3 worm cellular contexts compared by ENCODE assay signal in the genomic region with DNA sequence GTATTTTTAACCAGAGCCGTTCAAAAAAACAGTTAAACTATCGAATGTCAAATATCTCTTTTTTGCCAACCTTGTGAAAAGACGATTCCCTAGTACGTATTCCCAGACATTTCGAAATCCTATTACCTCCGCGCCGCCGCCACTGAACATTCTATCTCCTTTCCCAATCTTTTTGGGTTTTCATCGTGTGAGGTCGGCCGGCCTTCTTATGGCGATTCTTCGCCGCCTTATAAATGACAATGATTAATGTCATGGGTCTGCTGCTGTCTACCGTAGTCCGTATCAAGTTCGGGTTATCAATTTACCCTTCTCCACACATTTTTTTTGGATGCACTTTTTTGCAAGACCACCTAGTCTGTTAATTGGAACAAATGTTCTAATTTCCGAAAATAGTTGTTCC.
TF ChIP-seq lines count a peak whose summit lies in the region.

No protein-coding gene starts in this region.

TF ChIP-seq in whole organism, L1 larva, 84 proteins besides CTCF, POLR2A, EP300 and RAD21:
- TF ChIP-seq grh-1 (GFP tag; IDR thresholded peaks at IDR 0.05; lab: Robert Waterston, UW) (no peak), xbp-1 (tag; optimal IDR thresholded peaks at IDR 0.05; lab: Kevin White, UChicago) (no peak), unc-86 (tag; optimal IDR thresholded peaks at IDR 0.05; lab: Kevin White, UChicago) (no peak), nhr-237 (tag; optimal IDR thresholded peaks at IDR 0.05; lab: Kevin White, UChicago) (no peak), blmp-1 (tag; optimal IDR thresholded peaks at IDR 0.05; lab: Kevin White, UChicago) (peak; percentile 8), nhr-11 (tag; optimal IDR thresholded peaks at IDR 0.05; lab: Kevin White, UChicago) (no peak), nhr-85 (tag; lab: Kevin White, UChicago) (peak; percentile 55)

TF ChIP-seq in whole organism, L3 larva, 47 proteins besides CTCF, POLR2A, EP300 and RAD21:
- TF ChIP-seq ceh-9 (tag; optimal IDR thresholded peaks at IDR 0.05; lab: Kevin White, UChicago) (no peak), ceh-16 (tag; optimal IDR thresholded peaks at IDR 0.05; lab: Kevin White, UChicago) (no peak), elt-3 (tag; optimal IDR thresholded peaks at IDR 0.05; lab: Kevin White, UChicago) (peak in 1 of 3 experiments; percentile 20), jun-1 (tag; optimal IDR thresholded peaks at IDR 0.05; lab: Kevin White, UChicago) (no peak), ztf-11 (tag; optimal IDR thresholded peaks at IDR 0.05; lab: Kevin White, UChicago) (no peak), lin-15B (tag; optimal IDR thresholded peaks at IDR 0.05; lab: Kevin White, UChicago) (no peak), sea-2 (GFP tag; optimal IDR thresholded peaks at IDR 0.05; lab: Kevin White, UChicago) (no peak), nhr-43 (tag; optimal IDR thresholded peaks at IDR 0.05; lab: Kevin White, UChicago; ENCODE audit: poor library complexity, severe bottlenecking) (peak; percentile 4), aly-2 (tag; optimal IDR thresholded peaks at IDR 0.05; lab: Kevin White, UChicago) (no peak), elt-1 (tag; optimal IDR thresholded peaks at IDR 0.05; lab: Kevin White, UChicago) (no peak), tbx-2 (tag; optimal IDR thresholded peaks at IDR 0.05; lab: Kevin White, UChicago) (no peak), unc-62 (GFP tag; optimal IDR thresholded peaks at IDR 0.05; lab: Kevin White, UChicago) (no peak), pha-4 (tag; optimal IDR thresholded peaks at IDR 0.05; lab: Kevin White, UChicago) (no peak), fkh-10 (GFP tag; optimal IDR thresholded peaks at IDR 0.05; lab: Kevin White, UChicago) (no peak), hmg-11 (tag; optimal IDR thresholded peaks at IDR 0.05; lab: Kevin White, UChicago) (no peak), nhr-12 (tag; optimal IDR thresholded peaks at IDR 0.05; lab: Kevin White, UChicago) (no peak), ceh-28 (tag; optimal IDR thresholded peaks at IDR 0.05; lab: Kevin White, UChicago) (no peak), egl-27 (tag; optimal IDR thresholded peaks at IDR 0.05; lab: Kevin White, UChicago) (no peak), skn-1 (tag; optimal IDR thresholded peaks at IDR 0.05; lab: Kevin White, UChicago) (no peak), nhr-67 (tag; optimal IDR thresholded peaks at IDR 0.05; lab: Kevin White, UChicago) (no peak), pqm-1 (tag; optimal IDR thresholded peaks at IDR 0.05; lab: Kevin White, UChicago) (no peak), nhr-76 (tag; optimal IDR thresholded peaks at IDR 0.05; lab: Kevin White, UChicago) (no peak), nfya-1 (tag; optimal IDR thresholded peaks at IDR 0.05; lab: Kevin White, UChicago; ENCODE audit: insufficient read depth) (peak; percentile 75), nhr-11 (tag; optimal IDR thresholded peaks at IDR 0.05; lab: Kevin White, UChicago) (no peak), fos-1 (tag; optimal IDR thresholded peaks at IDR 0.05; lab: Kevin White, UChicago) (no peak), R02D3.7 (tag; optimal IDR thresholded peaks at IDR 0.05; lab: Kevin White, UChicago) (no peak), lsy-12 (tag; optimal IDR thresholded peaks at IDR 0.05; lab: Kevin White, UChicago) (no peak), ztf-4 (tag; optimal IDR thresholded peaks at IDR 0.05; lab: Kevin White, UChicago) (no peak), ZK546.5 (tag; optimal IDR thresholded peaks at IDR 0.05; lab: Kevin White, UChicago) (no peak), mdl-1 (tag; optimal IDR thresholded peaks at IDR 0.05; lab: Kevin White, UChicago) (no peak), ama-1 (optimal IDR thresholded peaks at IDR 0.05; lab: Kevin White, UChicago) (no peak), nhr-237 (tag; optimal IDR thresholded peaks at IDR 0.05; lab: Kevin White, UChicago) (no peak), nhr-25 (tag; optimal IDR thresholded peaks at IDR 0.05; lab: Kevin White, UChicago) (peak; percentile 52), snpc-4 (tag; optimal IDR thresholded peaks at IDR 0.05; lab: Kevin White, UChicago) (no peak), nhr-28 (tag; optimal IDR thresholded peaks at IDR 0.05; lab: Kevin White, UChicago) (no peak)
TF ChIP-seq in whole organism, L3 larva: peak in this region for 4.

TF ChIP-seq in whole organism, L4 larva, 104 proteins besides CTCF, POLR2A, EP300 and RAD21:
- TF ChIP-seq nhr-76 (tag; optimal IDR thresholded peaks at IDR 0.05; lab: Kevin White, UChicago) (no peak), cey-2 (tag; optimal IDR thresholded peaks at IDR 0.05; lab: Kevin White, UChicago; ENCODE audit: borderline replicate concordance, insufficient read depth) (peak; percentile 16), aha-1 (tag; lab: Kevin White, UChicago) (peak; percentile 78), lir-3 (tag; optimal IDR thresholded peaks at IDR 0.05; lab: Kevin White, UChicago) (no peak), tra-1 (GFP tag; IDR thresholded peaks at IDR 0.05; lab: Robert Waterston, UW) (0 out of 2 replicates have a peak, but pooled peaks have one; percentile 24), nhr-28 (tag; optimal IDR thresholded peaks at IDR 0.05; lab: Kevin White, UChicago) (peak; percentile 47), unc-62 (GFP tag; optimal IDR thresholded peaks at IDR 0.05 in 1 of 2; lab: Kevin White, UChicago) (peak in 1 of 2 experiments; percentile 80), unc-62 (tag; optimal IDR thresholded peaks at IDR 0.05; lab: Kevin White, UChicago) (no peak)
